Fruit fly (Drosophila melanogaster) whole organism: ENCODE results near the gene CG5167.

Source experiments
- CG8478 ChIP-seq: fragments of >200 bp; optimal IDR thresholded peaks from 2 replicates; lab custom pipeline; 2018; ENCODE audit warnings: inconsistent platforms
- pan ChIP-seq: fragments of >200 bp; optimal IDR thresholded peaks from 2 replicates; lab custom pipeline; 2017

- TF ChIP-seq CG8478 (lab: Kevin White, UChicago) (no peak), pan (lab: Kevin White, UChicago) (no peak)
Observed at dm6 chr3R:12411449-12411848, 5.1 kb downstream of the CG5167 start.
